In the genomic region with DNA sequence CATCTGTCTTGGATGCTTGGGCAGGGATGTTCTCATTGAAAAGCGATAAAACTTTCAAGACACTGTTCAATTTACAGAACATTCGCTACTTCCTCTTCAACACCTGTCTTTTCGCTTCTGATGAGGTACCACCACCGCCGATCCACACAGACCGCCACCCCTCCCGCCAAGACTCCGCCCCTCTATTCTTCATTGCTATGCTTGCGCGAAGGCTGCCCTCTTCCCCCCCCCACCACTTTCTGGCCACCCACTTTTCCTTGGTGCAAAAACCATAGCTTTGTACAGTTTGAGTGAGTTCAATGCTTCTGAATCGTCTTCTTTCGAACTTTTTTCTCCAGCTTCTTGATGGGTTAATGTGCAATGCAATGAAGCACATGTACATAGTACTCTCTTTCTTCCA, we compare ENCODE assay signal across 5 worm cellular contexts.
A peak's percentile ranks its signal among the peaks of the same experiment; 100 is the strongest.
TF ChIP-seq lines count a peak whose summit lies in the region.

No protein-coding gene starts in this region.

TF ChIP-seq in whole organism, L4 larva, 104 proteins besides CTCF, POLR2A, EP300 and RAD21:
- no peak for TF ChIP-seq pha-4 (GFP tag; IDR thresholded peaks at IDR 0.05; lab: Robert Waterston, UW)
- TF ChIP-seq pha-4 (tag; optimal IDR thresholded peaks at IDR 0.05; lab: Kevin White, UChicago), result no peak
- TF ChIP-seq D1046.2 (GFP tag; IDR thresholded peaks at IDR 0.05; lab: Robert Waterston, UW), result no peak
- no peak for TF ChIP-seq ztf-7 (tag; optimal IDR thresholded peaks at IDR 0.05; lab: Kevin White, UChicago)
- TF ChIP-seq snpc-1.2 (GFP tag; IDR thresholded peaks at IDR 0.05; lab: Robert Waterston, UW), result no peak
- peak; percentile 67 for TF ChIP-seq set-16 (GFP tag; IDR thresholded peaks at IDR 0.05; lab: Robert Waterston, UW)
- TF ChIP-seq R02D3.7 (tag; optimal IDR thresholded peaks at IDR 0.05; lab: Kevin White, UChicago), result no peak
- TF ChIP-seq arid-1 (GFP tag; conservative IDR thresholded peaks at IDR 0.05; lab: Robert Waterston, UW), result no peak
- no peak for TF ChIP-seq spr-1 (tag; optimal IDR thresholded peaks at IDR 0.05; lab: Kevin White, UChicago)
TF ChIP-seq in whole organism, L4 larva: peak in this region for 1.

TF ChIP-seq in whole organism, early embryonic, 17 proteins besides CTCF, POLR2A, EP300 and RAD21:
- no peak for TF ChIP-seq sea-1 (GFP tag; conservative IDR thresholded peaks at IDR 0.05; lab: Robert Waterston, UW)
- no peak for TF ChIP-seq tra-4 (tag; optimal IDR thresholded peaks at IDR 0.05; lab: Kevin White, UChicago)
- TF ChIP-seq hmg-4 (GFP tag; optimal IDR thresholded peaks at IDR 0.05; lab: Kevin White, UChicago), result no peak
- TF ChIP-seq scrt-1 (GFP tag; IDR thresholded peaks at IDR 0.05; lab: Robert Waterston, UW), result no peak
- TF ChIP-seq B0310.2 (tag; optimal IDR thresholded peaks at IDR 0.05; lab: Kevin White, UChicago), result no peak
- TF ChIP-seq ets-7 (tag; optimal IDR thresholded peaks at IDR 0.05; lab: Kevin White, UChicago), result no peak
- peak; percentile 21 for TF ChIP-seq F13C5.2 (tag; optimal IDR thresholded peaks at IDR 0.05; lab: Kevin White, UChicago)
- TF ChIP-seq ama-1 (optimal IDR thresholded peaks at IDR 0.05; lab: Kevin White, UChicago), result no peak

TF ChIP-seq in whole organism, midembryonic, 9 proteins besides CTCF, POLR2A, EP300 and RAD21:
- TF ChIP-seq klf-2 (GFP tag; conservative IDR thresholded peaks at IDR 0.05; lab: Robert Waterston, UW), result no peak
- peak; percentile 64 for TF ChIP-seq flt-1 (GFP tag; IDR thresholded peaks at IDR 0.05; lab: Robert Waterston, UW)
TF ChIP-seq in whole organism, midembryonic: peak in this region for 1.

TF ChIP-seq in whole organism, mixed stage, embryonic, 35 proteins besides CTCF, POLR2A, EP300 and RAD21:
- peak; percentile 36 for TF ChIP-seq mls-2 (tag; optimal IDR thresholded peaks at IDR 0.05; lab: Kevin White, UChicago)
- no peak for TF ChIP-seq mep-1 (tag; optimal IDR thresholded peaks at IDR 0.05; lab: Kevin White, UChicago)
- peak; percentile 57 for TF ChIP-seq ham-2 (GFP tag; optimal IDR thresholded peaks at IDR 0.05; lab: Kevin White, UChicago)
- peak; percentile 27 for TF ChIP-seq sptf-1 (tag; optimal IDR thresholded peaks at IDR 0.05; lab: Kevin White, UChicago)
- peak; percentile 22 for TF ChIP-seq cnd-1 (tag; optimal IDR thresholded peaks at IDR 0.05; lab: Kevin White, UChicago)
TF ChIP-seq in whole organism, mixed stage, embryonic: peak in this region for 4.

TF ChIP-seq in whole organism, young adult, 124 proteins besides CTCF, POLR2A, EP300 and RAD21:
- TF ChIP-seq pbrm-1 (GFP tag; IDR thresholded peaks at IDR 0.05; lab: Robert Waterston, UW) (0 out of 2 replicates have a peak, but pooled peaks have one; percentile 7), K11D2.4 (GFP tag; IDR thresholded peaks at IDR 0.05; lab: Robert Waterston, UW) (no peak)
